Fruit fly (Drosophila melanogaster) whole organism, larva: ENCODE data around the gene DhpD.

Experiments used
- noc ChIP-seq: fragments of 200-800 bp; sonication (Bioruptor generic); optimal IDR thresholded peaks from 3 replicates; lab custom pipeline; 2019; ENCODE audit warnings: missing biosample characterization, mild to moderate bottlenecking, missing genetic modification characterization, moderate library complexity

The DhpD gene

DNA sequence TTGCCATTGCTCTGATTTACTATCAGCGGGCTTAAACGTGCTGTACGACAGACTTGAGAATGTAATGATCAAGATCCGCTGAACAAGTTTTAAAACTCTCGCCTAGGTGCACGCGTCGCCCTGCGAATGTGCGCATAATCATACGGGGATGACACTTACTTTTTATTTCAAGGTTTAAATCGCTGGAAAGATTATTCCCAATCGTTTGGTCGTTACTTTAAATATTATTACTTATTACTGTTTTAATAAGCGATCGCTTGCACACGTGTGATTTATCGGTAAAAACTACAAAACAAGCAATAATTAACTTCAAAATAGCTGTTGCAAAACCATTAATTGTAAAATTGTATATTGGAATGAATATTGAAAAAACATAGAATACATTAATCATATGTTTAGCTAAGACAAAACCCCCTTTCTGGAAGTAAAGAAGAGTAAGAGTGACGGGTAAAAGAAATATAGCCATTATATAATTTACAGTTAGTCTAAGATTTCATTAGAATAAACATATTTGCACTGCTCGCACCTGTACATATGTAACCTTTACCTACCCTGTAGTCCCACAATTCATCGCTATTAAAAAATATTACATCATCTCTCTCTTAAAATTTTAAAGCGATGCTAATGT lies at the start of gene DhpD:
TSS of gene DhpD (minus strand) at position 102 of the 628 bp plus-strand sequence.
- peak; percentile 87 for TF ChIP-seq noc

DNA sequence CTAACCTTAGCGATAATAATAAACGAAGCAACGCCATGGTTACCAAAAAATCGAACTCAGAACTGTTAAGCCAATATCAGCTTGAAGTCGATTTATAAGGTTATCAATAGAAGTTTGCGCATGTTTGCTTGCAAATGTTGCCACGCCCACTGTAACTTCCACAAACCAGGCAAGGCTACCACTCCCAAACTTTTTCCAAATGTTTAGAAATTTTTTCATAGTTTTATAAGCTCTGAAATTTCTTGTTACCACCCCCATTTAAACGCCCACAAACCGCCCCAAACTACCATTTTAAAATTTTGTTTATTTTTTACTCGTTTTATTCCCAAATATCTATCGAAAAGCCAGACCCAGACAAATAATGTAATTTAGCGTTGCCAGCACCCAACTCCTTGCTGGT lies 48.8 kb upstream of the DhpD start, which contains the start of gene flip:
TSS of gene flip (minus strand) at position 101 of the 400 bp plus-strand sequence.
- no peak for TF ChIP-seq noc

DNA sequence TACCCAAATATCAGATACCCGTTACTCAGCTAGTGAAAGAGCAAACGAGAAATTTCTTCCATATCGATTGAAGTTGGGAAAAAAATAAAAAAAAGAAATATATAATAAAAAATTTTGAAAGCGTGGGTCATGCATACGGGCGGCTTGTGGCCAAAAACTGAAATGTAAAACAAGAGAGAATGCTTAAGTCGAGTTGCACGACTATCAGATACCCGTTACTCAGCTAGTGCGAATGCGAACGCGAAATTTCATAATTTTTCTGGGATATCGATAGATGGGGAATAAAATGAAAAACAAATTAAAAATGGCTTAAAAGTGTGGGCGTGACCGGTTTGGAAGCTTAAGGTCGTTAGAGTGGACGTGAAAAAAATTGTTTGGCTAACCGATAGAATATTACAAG lies 39.3 kb upstream of the DhpD start:
- no peak for TF ChIP-seq noc

- TF ChIP-seq noc: no peak
Measured at dm6 chr3R:4266470-4266869, 37.4 kb upstream of the DhpD start, which contains the start of gene CG1092. Gene CG1092, plus strand, starts transcription at chr3R:4266770.

- TF ChIP-seq noc: no peak
Measured at dm6 chr3R:4256672-4257071, 27.6 kb upstream of the DhpD start, which contains the start of gene Or82a. Gene Or82a, plus strand, starts transcription at chr3R:4256972.

DNA sequence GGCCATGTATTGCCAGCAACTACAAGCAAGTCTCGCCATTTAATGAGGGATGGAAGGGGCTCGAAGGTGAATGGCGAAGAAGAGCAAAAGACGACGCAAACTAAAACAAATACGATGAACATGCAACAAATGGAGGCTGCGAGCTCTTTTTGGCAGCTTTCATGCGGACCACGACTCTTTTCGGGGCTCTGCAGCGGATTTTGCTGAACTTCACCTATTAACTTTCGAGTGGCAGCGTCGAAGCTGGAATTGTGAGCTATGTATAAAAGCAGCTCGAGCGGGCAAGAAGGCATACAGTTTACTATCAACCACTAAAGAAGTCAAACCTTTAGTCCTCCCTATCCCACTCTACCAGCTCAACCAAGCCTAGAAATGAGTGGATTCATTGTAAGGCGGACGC lies 25.4 kb upstream of the DhpD start, which contains the start of gene TwdlV:
TSS of gene TwdlV (plus strand) at position 301 of the 400 bp plus-strand sequence.
- TF ChIP-seq noc: no peak

- TF ChIP-seq noc: no peak
Measured at dm6 chr3R:4252943-4253342, 23.9 kb upstream of the DhpD start, which contains the start of gene CG14644. Gene CG14644, minus strand, starts transcription at chr3R:4253043.

DNA sequence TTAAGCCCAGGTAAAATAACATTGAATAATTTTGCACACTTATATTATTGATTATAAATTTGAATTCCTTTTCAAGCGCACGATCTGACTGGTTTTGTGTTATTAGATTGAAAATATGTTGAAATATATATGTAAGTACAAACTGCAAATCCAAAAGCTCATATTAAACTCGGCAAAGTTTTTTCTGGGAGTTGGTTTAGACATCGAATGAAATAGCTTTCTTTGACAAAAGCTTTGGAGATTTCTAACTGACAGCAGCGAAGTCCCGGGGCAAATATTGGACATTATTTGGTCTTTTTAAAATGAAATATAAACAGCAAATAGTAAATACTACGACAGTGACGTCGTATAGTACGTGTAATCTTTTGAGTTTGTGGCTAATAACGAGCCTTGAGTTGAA lies 22.2 kb upstream of the DhpD start, which contains the start of gene TwdlG:
TSS of gene TwdlG (minus strand) at position 101 of the 400 bp plus-strand sequence.
- TF ChIP-seq noc: no peak

DNA sequence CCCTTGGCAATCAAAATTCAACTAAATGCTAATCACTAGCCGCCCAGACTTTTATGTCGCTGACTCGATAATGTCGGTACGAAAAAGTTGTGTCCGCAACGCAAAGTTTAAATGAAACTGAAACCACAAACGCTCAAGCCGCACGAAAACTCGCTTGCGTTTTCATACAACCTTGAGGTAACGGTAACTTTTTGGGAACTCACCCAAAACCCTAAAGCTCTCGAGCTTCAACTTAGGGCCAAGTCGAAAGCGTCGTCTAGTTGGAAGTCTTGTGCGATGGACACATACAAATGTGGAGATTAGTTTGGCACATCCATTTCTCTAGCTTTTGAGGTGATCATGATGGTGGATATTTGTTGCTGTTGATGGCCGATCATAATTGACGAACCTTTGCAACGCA lies 20.9 kb upstream of the DhpD start:
- TF ChIP-seq noc: no peak

DNA sequence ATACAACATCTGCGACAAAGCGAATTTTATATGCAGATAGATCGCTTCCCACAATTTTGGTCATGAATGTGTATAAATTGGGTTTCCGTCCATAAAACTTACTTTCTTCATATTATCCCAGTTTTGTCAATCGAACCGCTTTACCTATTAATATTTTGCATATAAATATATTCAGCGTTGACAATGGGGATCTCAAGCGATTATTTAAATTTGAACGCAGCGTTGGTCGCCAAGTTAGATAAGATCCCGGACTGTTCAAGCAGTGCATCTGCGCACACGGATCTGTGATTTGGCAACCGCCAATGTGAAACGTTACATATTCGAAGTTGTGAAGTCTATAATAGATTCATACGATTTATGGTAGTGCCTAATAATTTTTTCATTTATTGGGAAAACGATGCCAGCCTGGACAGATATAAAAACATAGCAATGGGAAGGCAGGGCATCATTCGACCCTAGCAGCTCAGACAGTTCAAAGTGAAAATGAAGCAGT lies 17.6 kb upstream of the DhpD start, which contains the start of gene TwdlF:
TSS of gene TwdlF (plus strand) at position 443 of the 493 bp plus-strand sequence.
- TF ChIP-seq noc: no peak

DNA sequence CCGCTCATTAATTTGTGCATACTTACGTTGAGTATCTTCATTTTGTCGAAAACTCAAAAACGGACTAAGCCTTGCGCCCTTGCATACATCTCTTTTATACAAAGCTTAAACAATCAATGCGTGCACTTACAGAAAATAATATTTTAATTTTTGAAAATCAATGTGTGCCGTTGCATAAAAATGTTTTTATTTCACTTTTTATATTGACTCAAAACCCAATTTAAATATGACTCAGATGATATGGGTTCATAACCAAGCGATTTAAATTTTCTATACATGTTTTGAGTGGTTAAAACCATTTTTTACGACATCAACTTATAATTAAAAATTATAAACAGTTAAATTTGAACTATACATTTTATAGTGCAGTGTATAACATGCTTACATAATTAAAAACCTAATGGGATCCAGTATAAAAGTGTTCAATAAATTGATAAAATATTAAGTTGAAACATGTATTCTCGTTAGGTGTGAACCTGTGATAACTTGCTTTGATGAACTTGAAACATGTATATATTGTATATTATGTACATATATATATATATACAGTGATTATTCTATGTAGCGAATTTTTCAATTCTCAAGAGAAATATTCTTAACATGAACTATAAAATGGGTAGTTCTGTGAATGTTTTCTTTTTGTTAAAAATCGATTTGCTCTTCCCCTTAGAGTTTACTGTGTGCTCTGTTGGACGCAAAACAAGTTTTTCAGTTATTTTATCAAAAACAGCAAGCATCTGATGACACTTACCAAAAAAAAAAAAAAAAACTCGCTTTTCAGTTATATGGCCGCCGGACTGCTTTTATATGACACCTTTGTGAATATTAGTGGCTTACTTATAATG lies 14.3 kb upstream of the DhpD start, which contains the start of gene CG34305:
TSS of gene CG34305 (minus strand) at position 51 of the 845 bp plus-strand sequence.
- no peak for TF ChIP-seq noc

DNA sequence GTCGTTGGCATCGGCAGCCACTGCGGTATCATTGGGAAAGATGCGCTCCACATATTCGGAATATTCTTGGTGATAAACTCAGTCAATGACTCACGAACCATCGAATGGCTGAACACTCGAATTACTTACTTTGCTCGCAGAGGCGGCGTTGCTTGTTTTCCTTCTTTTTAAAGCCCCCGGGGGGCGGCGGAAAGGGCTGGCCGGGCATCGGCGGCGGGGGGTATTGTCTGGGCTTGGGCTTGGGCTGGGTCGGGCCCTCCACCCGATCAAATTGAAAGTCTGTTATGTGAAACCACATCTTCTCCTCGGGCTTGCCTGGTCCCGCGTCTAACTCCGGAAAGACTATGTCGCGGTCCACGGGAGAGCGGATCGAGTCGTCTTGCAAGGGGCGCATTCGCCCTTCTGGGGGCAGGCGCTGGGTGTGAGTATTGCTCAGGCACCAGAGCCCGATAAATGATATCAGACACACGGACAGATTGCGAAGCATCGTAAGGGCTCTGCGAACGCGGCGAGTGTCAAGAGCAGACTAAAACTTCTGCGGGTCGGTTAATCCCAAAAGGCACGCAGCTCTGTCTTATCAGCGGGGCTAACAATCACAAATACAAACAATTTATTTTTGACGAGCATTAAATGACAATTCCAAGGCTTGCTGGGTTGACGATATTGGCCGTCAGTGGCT lies 13.3 kb upstream of the DhpD start, which contains the start of gene CG14642:
TSS of gene CG14642 (minus strand) at position 509 of the 679 bp plus-strand sequence.
- TF ChIP-seq noc: no peak

DNA sequence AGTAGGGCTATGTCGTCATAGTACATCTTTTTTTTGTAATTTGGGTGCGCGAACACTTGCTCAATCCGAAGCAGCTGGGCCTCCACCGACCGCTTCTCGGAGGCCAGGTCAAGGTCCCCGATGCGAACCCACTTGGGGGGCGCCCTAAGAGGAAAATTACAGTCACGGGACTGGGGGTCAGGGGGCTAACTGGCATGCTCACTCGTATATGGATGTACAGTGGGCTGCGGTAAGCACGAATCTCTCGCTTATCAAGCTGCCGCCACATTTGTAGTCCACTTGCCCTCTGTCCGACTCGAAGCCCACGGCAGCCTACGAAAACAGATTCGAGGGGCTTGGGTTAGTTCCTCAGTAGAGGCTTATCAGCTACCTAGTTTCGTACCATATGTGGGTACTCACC lies 12.7 kb upstream of the DhpD start:
- TF ChIP-seq noc: no peak

DNA sequence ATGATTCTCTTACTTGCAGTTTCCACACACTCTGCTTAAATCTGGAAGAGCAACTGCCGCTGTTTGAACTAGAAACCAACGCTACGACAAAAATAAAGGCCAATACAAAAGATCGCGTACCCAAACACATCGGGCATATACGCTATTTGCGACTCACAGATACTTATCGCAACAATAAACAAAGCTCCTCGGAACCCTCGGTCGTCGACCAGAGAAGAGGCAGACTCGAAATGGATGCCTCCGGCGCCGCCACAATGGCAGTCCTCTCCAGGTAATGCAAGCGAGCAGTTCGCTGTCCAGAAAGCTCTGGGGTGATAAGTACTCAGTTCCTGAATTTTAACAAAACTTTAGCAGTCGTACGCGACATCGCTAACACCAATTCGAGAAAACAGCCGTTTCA lies 7.5 kb upstream of the DhpD start:
- TF ChIP-seq noc: no peak

DNA sequence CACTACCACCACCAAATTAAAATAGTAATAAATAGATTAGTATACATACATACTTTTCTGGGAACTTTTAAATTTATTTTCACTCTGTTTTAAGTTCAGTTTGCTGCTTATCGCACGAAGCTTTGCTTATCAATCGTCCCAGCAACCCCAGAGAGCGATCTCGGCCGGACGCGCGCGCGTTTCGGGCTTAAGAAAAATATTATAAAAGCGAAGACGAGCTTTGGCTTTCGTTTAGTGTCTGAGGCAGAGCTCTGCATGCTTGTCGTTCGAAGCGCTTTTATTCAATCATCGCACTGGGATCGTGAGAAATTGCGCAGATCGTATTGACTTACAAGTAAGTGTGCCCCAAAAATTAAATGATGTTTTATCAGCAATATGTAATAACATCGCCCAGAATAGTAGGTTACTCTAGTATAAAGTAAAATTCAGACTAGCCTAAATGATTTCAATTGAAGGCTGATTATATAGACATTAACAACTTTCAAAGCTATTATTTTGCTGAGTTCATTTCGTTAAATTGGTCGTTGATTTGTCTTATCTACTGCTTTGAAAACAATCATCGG lies 6.0 kb upstream of the DhpD start, which contains the start of gene Gel:
TSS of gene Gel (plus strand) at position 227 of the 563 bp plus-strand sequence.
- TF ChIP-seq noc: peak; percentile 49

DNA sequence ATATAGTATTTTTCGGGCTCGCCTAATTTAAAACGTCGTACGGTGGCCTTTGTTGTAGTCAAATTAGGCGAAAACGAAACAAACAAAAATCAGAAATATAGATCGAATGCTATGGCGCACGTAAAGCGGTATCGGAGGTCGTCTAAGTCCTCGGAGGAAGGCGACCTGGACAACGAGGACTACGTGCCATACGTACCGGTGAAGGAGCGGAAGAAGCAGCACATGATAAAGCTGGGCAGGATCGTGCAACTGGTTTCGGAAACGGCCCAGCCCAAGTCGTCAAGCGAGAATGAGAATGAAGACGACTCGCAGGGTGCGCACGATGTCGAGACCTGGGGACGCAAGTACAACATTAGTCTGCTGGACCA lies 4.0 kb upstream of the DhpD start, which contains the start of gene abs:
TSS of gene abs (plus strand) at position 30 of the 368 bp plus-strand sequence.
- TF ChIP-seq noc: no peak
